Worm (Caenorhabditis elegans) whole organism, L2 larva: ENCODE data around the gene T28D9.11.

ENCODE experiments used
- C34F6.9 ChIP-seq: fragments of 150-350 bp; optimal IDR thresholded peaks from 2 replicates; lab custom pipeline; 2014; ENCODE audit warnings: missing biosample characterization, missing genetic modification characterization
- R02D3.7 ChIP-seq: fragments of 150-350 bp; optimal IDR thresholded peaks from 2 replicates; lab custom pipeline; 2014; ENCODE audit warnings: missing biosample characterization, missing genetic modification characterization
- Y55F3AM.14 ChIP-seq: fragments of 200-800 bp; sonication (Bioruptor generic); optimal IDR thresholded peaks from 2 replicates; lab custom pipeline; 2018; ENCODE audit warnings: mild to moderate bottlenecking, missing genetic modification characterization, missing compliant biosample characterization
- ZK546.5 ChIP-seq: sonication (generic microtip); optimal IDR thresholded peaks from 2 replicates; lab custom pipeline; 2017; ENCODE audit warnings: missing biosample characterization, missing genetic modification characterization
- alr-1 ChIP-seq: fragments of 150-350 bp; optimal IDR thresholded peaks from 2 replicates; lab custom pipeline; 2014; ENCODE audit warnings: missing biosample characterization, missing genetic modification characterization
- aly-2 ChIP-seq: fragments of 150-350 bp; optimal IDR thresholded peaks from 2 replicates; lab custom pipeline; 2014; ENCODE audit warnings: missing biosample characterization, missing genetic modification characterization
- ama-1 ChIP-seq: fragments of 150-350 bp; optimal IDR thresholded peaks from 2 replicates; lab custom pipeline; 2018; ENCODE audit warnings: inconsistent platforms
- ceh-16 ChIP-seq: fragments of 150-350 bp; optimal IDR thresholded peaks from 2 replicates; lab custom pipeline; 2014; ENCODE audit warnings: missing biosample characterization, missing genetic modification characterization
- ceh-82 ChIP-seq: fragments of 150-350 bp; optimal IDR thresholded peaks from 2 replicates; lab custom pipeline; 2014; ENCODE audit warnings: missing biosample characterization, missing genetic modification characterization
- crh-2 ChIP-seq: sonication (generic microtip); optimal IDR thresholded peaks from 2 replicates; lab custom pipeline; 2017; ENCODE audit warnings: missing biosample characterization, missing genetic modification characterization
- dmd-4 ChIP-seq: sonication (generic microtip); optimal IDR thresholded peaks from 2 replicates; lab custom pipeline; 2017; ENCODE audit warnings: missing biosample characterization, missing genetic modification characterization
- egl-27 ChIP-seq: sonication (generic microtip); optimal IDR thresholded peaks from 3 replicates; lab custom pipeline; 2017; ENCODE audit warnings: missing biosample characterization, missing genetic modification reagents, missing genetic modification characterization
- elt-1 ChIP-seq: fragments of 150-350 bp; optimal IDR thresholded peaks from 2 replicates; lab custom pipeline; 2014; ENCODE audit warnings: missing biosample characterization, missing genetic modification characterization
- fos-1 ChIP-seq: fragments of 150-350 bp; optimal IDR thresholded peaks from 2 replicates; lab custom pipeline; 2014; ENCODE audit warnings: missing biosample characterization, missing genetic modification characterization
- lin-13 ChIP-seq: fragments of 150-350 bp; optimal IDR thresholded peaks from 2 replicates; lab custom pipeline; 2014; ENCODE audit warnings: missing biosample characterization, missing genetic modification reagents, missing genetic modification characterization
- lsy-2 ChIP-seq, 2 experiments: fragments of 150-350 bp in 1 of 2; sonication (generic microtip) in 1 of 2; optimal IDR thresholded peaks; 2 replicates each; lab custom pipeline; 2014 to 2017; ENCODE audit warnings: missing biosample characterization in 2 of 2, missing genetic modification characterization in 2 of 2
- mbf-1 ChIP-seq: sonication (generic microtip); optimal IDR thresholded peaks from 2 replicates; lab custom pipeline; 2017; ENCODE audit warnings: missing biosample characterization, missing genetic modification characterization
- mdl-1 ChIP-seq, 2 experiments: fragments of 150-350 bp in 1 of 2; sonication (generic microtip) in 1 of 2; optimal IDR thresholded peaks; 2 replicates each; lab custom pipeline; 2017; ENCODE audit warnings: missing biosample characterization in 2 of 2, missing genetic modification characterization in 2 of 2
- nhr-10 ChIP-seq: sonication (generic microtip); optimal IDR thresholded peaks from 2 replicates; lab custom pipeline; 2017; ENCODE audit warnings: missing biosample characterization, missing genetic modification characterization
- nhr-11 ChIP-seq: fragments of 150-350 bp; optimal IDR thresholded peaks from 2 replicates; lab custom pipeline; 2014; ENCODE audit warnings: missing biosample characterization, missing genetic modification characterization
- nhr-12 ChIP-seq: fragments of 150-350 bp; optimal IDR thresholded peaks from 2 replicates; lab custom pipeline; 2014; ENCODE audit warnings: missing biosample characterization, missing genetic modification characterization
- nhr-129 ChIP-seq: fragments of 150-350 bp; optimal IDR thresholded peaks from 2 replicates; lab custom pipeline; 2014; ENCODE audit warnings: missing biosample characterization, missing genetic modification characterization
- nhr-23 ChIP-seq: fragments of 150-350 bp; optimal IDR thresholded peaks from 2 replicates; lab custom pipeline; 2014; ENCODE audit warnings: missing biosample characterization, missing genetic modification reagents, missing genetic modification characterization
- nhr-237 ChIP-seq: fragments of 150-350 bp; optimal IDR thresholded peaks from 2 replicates; lab custom pipeline; 2014; ENCODE audit warnings: missing biosample characterization, missing genetic modification characterization
- nhr-25 ChIP-seq: fragments of 150-350 bp; sonication (generic microtip); optimal IDR thresholded peaks from 3 replicates; lab custom pipeline; 2014; ENCODE audit warnings: missing biosample characterization, missing genetic modification characterization
- nhr-6 ChIP-seq: fragments of 150-350 bp; optimal IDR thresholded peaks from 2 replicates; lab custom pipeline; 2014; ENCODE audit warnings: missing biosample characterization, missing genetic modification characterization
- peb-1 ChIP-seq: fragments of 150-350 bp; optimal IDR thresholded peaks from 2 replicates; lab custom pipeline; 2014; ENCODE audit warnings: missing biosample characterization, missing genetic modification characterization
- sem-4 ChIP-seq: fragments of 150-350 bp; optimal IDR thresholded peaks from 2 replicates; lab custom pipeline; 2014; ENCODE audit warnings: missing biosample characterization, missing genetic modification reagents, missing genetic modification characterization
- sma-3 ChIP-seq: sonication (generic microtip); optimal IDR thresholded peaks from 2 replicates; lab custom pipeline; 2016; ENCODE audit warnings: missing genetic modification reagents, missing genetic modification characterization, missing compliant biosample characterization
- sma-9 ChIP-seq, 2 experiments: fragments of 150-350 bp in 1 of 2; sonication (generic microtip) in 1 of 2; optimal IDR thresholded peaks; 2 replicates each; lab custom pipeline; 2014 to 2016; ENCODE audit warnings: missing genetic modification characterization in 2 of 2, mild to moderate bottlenecking in 1 of 2, missing biosample characterization in 1 of 2, missing compliant biosample characterization in 1 of 2, missing genetic modification reagents in 1 of 2, moderate library complexity in 1 of 2
- snpc-4 ChIP-seq: fragments of 150-350 bp; optimal IDR thresholded peaks from 2 replicates; lab custom pipeline; 2014; ENCODE audit warnings: missing biosample characterization, missing genetic modification characterization
- unc-62 ChIP-seq: fragments of 150-350 bp; optimal IDR thresholded peaks from 2 replicates; lab custom pipeline; 2014; ENCODE audit warnings: missing biosample characterization, missing genetic modification reagents, missing genetic modification characterization
- zag-1 ChIP-seq: fragments of 150-350 bp; optimal IDR thresholded peaks from 2 replicates; lab custom pipeline; 2014; ENCODE audit warnings: missing biosample characterization, missing genetic modification characterization
- ztf-1 ChIP-seq: fragments of 200-800 bp; sonication (Bioruptor generic); conservative IDR thresholded peaks from 2 replicates; pipeline ENCODE4 v1.3.6; 2022; ENCODE audit warnings: missing genetic modification characterization, missing compliant biosample characterization
- ztf-11 ChIP-seq: sonication (generic microtip); optimal IDR thresholded peaks from 2 replicates; lab custom pipeline; 2017; ENCODE audit warnings: missing biosample characterization, missing genetic modification characterization

The T28D9.11 gene

ce11 chrII:6499067-6499466, 7.3 kb upstream of the T28D9.11 start, which contains the start of gene twk-49:
TSS of gene twk-49 (minus strand) at chrII:6499167.
- TF ChIP-seq peb-1 (tag; lab: Kevin White, UChicago) (no peak), dmd-4 (tag; lab: Kevin White, UChicago) (no peak), sma-3 (GFP tag; lab: Kevin White, UChicago) (no peak), nhr-237 (tag; lab: Kevin White, UChicago) (no peak), elt-1 (no peak), R02D3.7 (tag; lab: Kevin White, UChicago) (no peak), nhr-129 (tag; lab: Kevin White, UChicago) (no peak), sma-9 (GFP tag; optimal IDR thresholded peaks at IDR 0.05; lab: Kevin White, UChicago) (no peak), sma-9 (tag; optimal IDR thresholded peaks at IDR 0.05; lab: Kevin White, UChicago) (no peak), aly-2 (no peak), fos-1 (tag; lab: Kevin White, UChicago) (no peak), nhr-25 (tag; lab: Kevin White, UChicago) (no peak), nhr-12 (tag; lab: Kevin White, UChicago) (no peak), nhr-6 (tag; lab: Kevin White, UChicago) (no peak), egl-27 (tag; lab: Kevin White, UChicago) (no peak), alr-1 (tag; lab: Kevin White, UChicago) (no peak), nhr-11 (no peak), mdl-1 (tag; optimal IDR thresholded peaks at IDR 0.05; lab: Kevin White, UChicago) (no peak)

- TF ChIP-seq ama-1 (no peak), zag-1 (peak; percentile 10), ceh-82 (tag; lab: Kevin White, UChicago) (no peak), nhr-23 (tag; lab: Kevin White, UChicago) (no peak), sem-4 (peak; percentile 37), dmd-4 (tag; lab: Kevin White, UChicago) (no peak), ztf-1 (GFP tag; lab: Robert Waterston, UW) (no peak), egl-27 (tag; lab: Kevin White, UChicago) (no peak), nhr-25 (tag; lab: Kevin White, UChicago) (no peak), ztf-11 (tag; lab: Kevin White, UChicago) (no peak), nhr-10 (tag; lab: Kevin White, UChicago) (no peak), nhr-12 (tag; lab: Kevin White, UChicago) (no peak)
Observed at ce11 chrII:6498609-6499008, 6.8 kb upstream of the T28D9.11 start.

- peak in 1 of 2 experiments; percentile 22 for TF ChIP-seq lsy-2 (tag; optimal IDR thresholded peaks at IDR 0.05; lab: Kevin White, UChicago)
- TF ChIP-seq C34F6.9, result no peak
Observed at ce11 chrII:6497137-6497536, 5.3 kb upstream of the T28D9.11 start.

ce11 chrII:6496496-6496895, 4.7 kb upstream of the T28D9.11 start:
- no peak for TF ChIP-seq mbf-1 (tag; lab: Kevin White, UChicago)
- no peak for TF ChIP-seq peb-1 (tag; lab: Kevin White, UChicago)
- no peak for TF ChIP-seq alr-1 (tag; lab: Kevin White, UChicago)
- no peak for TF ChIP-seq crh-2 (tag; lab: Kevin White, UChicago)
- no peak for TF ChIP-seq sma-9 (GFP tag; optimal IDR thresholded peaks at IDR 0.05; lab: Kevin White, UChicago)
- no peak for TF ChIP-seq sma-9 (tag; optimal IDR thresholded peaks at IDR 0.05; lab: Kevin White, UChicago)
- TF ChIP-seq unc-62 (GFP tag; lab: Kevin White, UChicago), result no peak
- no peak for TF ChIP-seq nhr-25 (tag; lab: Kevin White, UChicago)
- no peak for TF ChIP-seq lsy-2 (tag; optimal IDR thresholded peaks at IDR 0.05; lab: Kevin White, UChicago)
- no peak for TF ChIP-seq nhr-10 (tag; lab: Kevin White, UChicago)
- no peak for TF ChIP-seq ZK546.5 (tag; lab: Kevin White, UChicago)
- no peak for TF ChIP-seq R02D3.7 (tag; lab: Kevin White, UChicago)
- no peak for TF ChIP-seq snpc-4
- TF ChIP-seq aly-2, result no peak
- TF ChIP-seq Y55F3AM.14 (GFP tag; lab: Kevin White, UChicago), result no peak
- TF ChIP-seq nhr-129 (tag; lab: Kevin White, UChicago), result no peak
- TF ChIP-seq lin-13 (GFP tag; lab: Kevin White, UChicago), result no peak
- TF ChIP-seq ceh-16, result no peak
- TF ChIP-seq nhr-11, result no peak
- TF ChIP-seq elt-1, result no peak
- no peak for TF ChIP-seq mdl-1 (tag; optimal IDR thresholded peaks at IDR 0.05; lab: Kevin White, UChicago)
